Worm (Caenorhabditis elegans): ENCODE data around the gene clec-9.

clec-9 gene

ce11 chrV:16706549-16706948, at the start of gene clec-9:
Gene clec-9 (minus strand): TSS chrV:16706649.
- TF ChIP-seq hlh-4 (tag; optimal IDR thresholded peaks at IDR 0.05) (no peak), ceh-63 (GFP tag; optimal IDR thresholded peaks at IDR 0.05) (no peak), ama-1 (optimal IDR thresholded peaks at IDR 0.05) (no peak), unc-130 (tag; optimal IDR thresholded peaks at IDR 0.05) (no peak), lin-13 (GFP tag; optimal IDR thresholded peaks at IDR 0.05) (no peak)

DNA sequence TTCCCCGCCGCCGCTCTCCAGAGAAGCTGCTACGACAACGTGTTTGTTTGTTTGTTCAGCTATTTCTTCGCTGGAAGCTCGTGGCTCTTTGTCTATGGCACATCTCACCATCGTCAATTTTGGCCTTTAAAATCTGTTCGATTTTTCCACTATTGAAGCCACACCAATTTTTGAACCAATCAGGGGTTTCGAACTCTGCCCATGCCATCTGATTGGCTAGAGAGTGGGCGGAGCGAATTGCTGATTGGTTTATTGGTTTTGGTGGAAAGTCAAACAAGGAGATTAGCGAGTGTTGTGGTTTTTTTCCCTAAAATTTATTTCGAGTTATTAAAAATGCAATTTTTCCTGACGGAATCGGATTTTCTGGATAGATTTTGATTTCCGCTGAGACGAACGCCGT, 49.7 kb upstream of the clec-9 start:
- TF ChIP-seq jun-1 (tag; optimal IDR thresholded peaks at IDR 0.05) (no peak), snu-23 (GFP tag; optimal IDR thresholded peaks at IDR 0.05) (no peak), ztf-11 (tag; optimal IDR thresholded peaks at IDR 0.05) (no peak), zag-1 (tag; optimal IDR thresholded peaks at IDR 0.05) (no peak), nhr-76 (tag; optimal IDR thresholded peaks at IDR 0.05) (no peak), nhr-85 (tag) (no peak), ceh-63 (GFP tag; optimal IDR thresholded peaks at IDR 0.05) (no peak), ceh-8 (GFP tag; optimal IDR thresholded peaks at IDR 0.05) (no peak), nhr-28 (tag; optimal IDR thresholded peaks at IDR 0.05) (no peak), sox-4 (tag; optimal IDR thresholded peaks at IDR 0.05) (no peak), ceh-88 (GFP tag; IDR thresholded peaks at IDR 0.05) (no peak)

ce11 chrV:16752089-16753030, 45.9 kb upstream of the clec-9 start:
- TF ChIP-seq fkh-10 (GFP tag; optimal IDR thresholded peaks at IDR 0.05) (peak; percentile 42), efl-1 (optimal IDR thresholded peaks at IDR 0.05) (no peak), efl-1 (GFP tag; optimal IDR thresholded peaks at IDR 0.05 in 1 of 2) (no peak), nhr-47 (tag; optimal IDR thresholded peaks at IDR 0.05) (peak; percentile 14), unc-86 (tag; optimal IDR thresholded peaks at IDR 0.05) (peak; percentile 1), ceh-8 (GFP tag; optimal IDR thresholded peaks at IDR 0.05) (no peak), lin-14 (GFP tag; optimal IDR thresholded peaks at IDR 0.05) (peak; percentile 63), pqm-1 (tag; optimal IDR thresholded peaks at IDR 0.05) (no peak), C16A3.4 (tag; optimal IDR thresholded peaks at IDR 0.05) (no peak), lin-35 (GFP tag; optimal IDR thresholded peaks at IDR 0.05) (peak in 1 of 2 experiments; percentile 0), dsc-1 (tag; optimal IDR thresholded peaks at IDR 0.05) (peak; percentile 64), lin-15B (tag; optimal IDR thresholded peaks at IDR 0.05) (no peak)

- no peak for TF ChIP-seq mep-1 (tag; optimal IDR thresholded peaks at IDR 0.05)
These were observed 43.0 kb upstream of the clec-9 start for ce11 chrV:16749473-16749872.

DNA sequence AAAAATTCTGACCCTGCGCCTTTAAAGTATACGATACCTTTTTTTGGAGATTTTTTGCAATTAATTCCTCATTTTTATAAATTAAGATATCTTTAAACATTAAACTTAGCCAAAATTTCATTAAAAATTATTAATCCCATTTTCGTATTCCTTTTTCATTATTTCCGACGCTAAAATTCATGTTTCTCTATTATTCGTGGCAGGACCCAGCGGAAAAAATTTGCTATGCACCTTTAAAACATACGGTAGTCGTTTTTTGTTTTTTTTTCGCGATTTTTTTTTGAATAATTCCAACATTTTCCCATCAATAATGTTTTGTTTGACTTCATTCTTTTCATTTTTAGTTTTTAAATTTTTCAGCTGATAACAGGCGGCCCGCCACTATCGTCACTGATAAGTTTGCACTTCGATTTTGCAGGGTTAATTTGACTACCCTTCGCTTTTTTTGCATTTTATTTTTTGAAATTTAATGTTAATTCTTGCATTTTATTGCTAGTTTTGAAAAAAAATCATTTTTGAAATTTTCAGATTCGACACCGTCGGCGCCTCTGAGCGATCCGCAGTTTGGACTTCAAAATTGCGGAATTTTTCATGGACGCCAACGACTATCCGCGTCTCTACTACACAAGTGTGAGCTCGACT, 40.7 kb upstream of the clec-9 start, which contains the start of gene dkf-2:
Gene dkf-2, plus strand, starts transcription at position 592 of the 642 bp plus-strand sequence.
- TF ChIP-seq nhr-12 (tag; optimal IDR thresholded peaks at IDR 0.05) = no peak
- no peak for TF ChIP-seq fos-1 (tag; optimal IDR thresholded peaks at IDR 0.05)
- no peak for TF ChIP-seq nhr-77 (tag; optimal IDR thresholded peaks at IDR 0.05)
- TF ChIP-seq egl-27 (tag; optimal IDR thresholded peaks at IDR 0.05) = no peak
- TF ChIP-seq C04F5.9 (tag; optimal IDR thresholded peaks at IDR 0.05) = no peak
- peak; percentile 18 for TF ChIP-seq elt-2 (tag; optimal IDR thresholded peaks at IDR 0.05)

Data from whole organism, L1 larva.